Fruit fly (Drosophila melanogaster): Measurements from ENCODE around the gene AttD.

DNA sequence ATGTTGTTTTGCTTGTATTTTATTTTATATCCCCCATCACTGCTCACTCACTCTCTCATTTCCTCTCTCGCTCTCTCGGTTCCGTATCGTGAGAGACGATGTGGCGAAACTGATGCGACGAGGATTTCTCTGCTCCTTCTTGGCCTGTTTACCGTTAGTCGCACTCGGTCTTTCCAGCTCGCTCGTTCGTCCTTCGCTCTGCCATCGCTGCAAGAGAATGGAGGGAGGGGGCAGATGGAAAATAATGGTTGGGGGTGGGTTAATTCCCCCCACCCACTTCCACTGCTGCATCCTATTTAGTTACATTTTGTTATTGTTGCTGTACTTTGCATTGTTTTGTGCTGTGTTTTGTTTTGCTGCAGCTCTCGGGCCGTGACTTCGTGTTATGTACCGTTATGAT is 28.8 kb downstream of the AttD start:
- TF ChIP-seq ham (GFP tag; IDR thresholded peaks at IDR 0.05) (no peak), ind (GFP tag; optimal IDR thresholded peaks at IDR 0.05) (no peak), CG1024 (GFP tag; IDR thresholded peaks at IDR 0.05) (no peak), wdn (GFP tag; IDR thresholded peaks at IDR 0.05) (no peak), CG8478 (optimal IDR thresholded peaks at IDR 0.05) (no peak), CG3995 (GFP tag; optimal IDR thresholded peaks at IDR 0.05) (no peak), Gsc (GFP tag; IDR thresholded peaks at IDR 0.05) (no peak), dpn (GFP tag; optimal IDR thresholded peaks at IDR 0.05) (no peak)
